Fruit fly (Drosophila melanogaster): ENCODE measurements around the gene CG5567.

The CG5567 gene

DNA sequence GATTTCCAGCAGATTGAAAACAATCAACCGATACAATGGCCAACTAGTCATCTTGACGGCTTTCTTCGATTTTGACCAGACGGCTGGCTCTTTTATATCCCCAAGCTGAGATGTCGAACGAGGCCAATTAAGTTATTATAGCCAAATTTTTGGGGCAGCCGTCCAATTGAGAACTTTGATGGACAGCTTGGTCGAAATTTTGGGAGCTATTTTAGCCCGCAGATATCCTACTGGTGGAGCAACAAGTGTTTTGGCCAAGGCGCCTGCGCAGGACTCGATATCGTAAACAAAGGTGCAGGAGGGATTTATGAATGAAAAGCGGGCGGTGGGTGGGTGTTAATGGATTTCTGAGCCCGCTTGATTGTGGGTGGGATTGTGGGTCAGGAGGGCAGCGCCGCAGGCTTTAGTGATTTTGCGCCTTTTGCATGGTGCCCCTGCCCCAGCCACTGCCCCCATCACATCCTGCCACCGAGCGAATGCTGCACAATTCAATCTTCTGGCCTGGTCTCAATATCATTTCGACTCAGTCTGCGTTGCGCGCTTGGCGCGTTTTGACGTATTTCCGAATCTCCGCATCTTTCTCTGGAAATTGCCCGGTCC, 20.5 kb downstream of the CG5567 start, which contains the start of the genes Ir75c and Grd (continued):
- TF ChIP-seq gem (tag; optimal IDR thresholded peaks at IDR 0.05) (no peak), MTF-1 (GFP tag; optimal IDR thresholded peaks at IDR 0.05; ENCODE audit: borderline replicate concordance) (no peak), CG10543 (GFP tag; optimal IDR thresholded peaks at IDR 0.05) (no peak), Elba2 (GFP tag; optimal IDR thresholded peaks at IDR 0.05) (no peak), CG4282 (GFP tag; optimal IDR thresholded peaks at IDR 0.05) (no peak), inv (GFP tag; IDR thresholded peaks at IDR 0.05; ENCODE audit: partially characterized antibody) (no peak), stc (GFP tag; IDR thresholded peaks at IDR 0.05) (no peak)

DNA sequence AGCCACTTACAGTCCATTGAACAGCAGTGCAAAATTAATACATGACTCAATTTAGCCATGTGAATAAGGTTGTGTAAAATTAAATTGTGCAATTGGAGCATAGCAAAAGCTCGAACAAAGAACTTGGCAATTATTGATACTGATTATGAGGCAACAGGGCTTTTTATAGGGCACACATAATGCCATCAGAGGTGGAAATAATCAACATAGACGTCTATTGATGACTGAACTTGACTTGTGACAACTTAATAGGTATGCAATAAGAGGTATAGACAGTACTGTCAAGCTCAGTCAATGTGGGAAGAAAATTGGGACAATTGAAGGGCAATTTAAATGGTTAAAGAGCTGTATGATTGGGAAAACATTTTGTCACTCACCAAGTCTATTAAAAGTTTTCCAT, 23.3 kb downstream of the CG5567 start, which contains the start of gene Ir75b:
Gene Ir75b, minus strand, starts transcription at position 101 of the 400 bp plus-strand sequence.
- TF ChIP-seq CG12391 (tag; optimal IDR thresholded peaks at IDR 0.05), result no peak
- no peak for TF ChIP-seq Tbp (GFP tag; optimal IDR thresholded peaks at IDR 0.05)
- no peak for TF ChIP-seq abd-A (tag; optimal IDR thresholded peaks at IDR 0.05)
- TF ChIP-seq Dp (GFP tag; optimal IDR thresholded peaks at IDR 0.05), result no peak
- no peak for TF ChIP-seq klu (GFP tag; IDR thresholded peaks at IDR 0.05)
- TF ChIP-seq CG3163 (GFP tag; optimal IDR thresholded peaks at IDR 0.05), result no peak
- no peak for TF ChIP-seq stwl (tag; optimal IDR thresholded peaks at IDR 0.05)
- no peak for TF ChIP-seq CG17612 (GFP tag; IDR thresholded peaks at IDR 0.05)
- TF ChIP-seq CG12219 (GFP tag; optimal IDR thresholded peaks at IDR 0.05), result no peak
- TF ChIP-seq Atf3 (GFP tag; optimal IDR thresholded peaks at IDR 0.05), result no peak
- TF ChIP-seq CG8765 (GFP tag; IDR thresholded peaks at IDR 0.05), result no peak
- TF ChIP-seq CG8089 (GFP tag; optimal IDR thresholded peaks at IDR 0.05), result no peak
- no peak for TF ChIP-seq ci (GFP tag; IDR thresholded peaks at IDR 0.05)
- no peak for TF ChIP-seq CG17568 (GFP tag; optimal IDR thresholded peaks at IDR 0.05)
- TF ChIP-seq CG31441 (GFP tag; IDR thresholded peaks at IDR 0.05), result no peak
- no peak for TF ChIP-seq Opbp (GFP tag; IDR thresholded peaks at IDR 0.05; ENCODE audit: partially characterized antibody)

- TF ChIP-seq seq (GFP tag; IDR thresholded peaks at IDR 0.05) (no peak), hkb (optimal IDR thresholded peaks at IDR 0.05) (no peak), hkb (GFP tag; IDR thresholded peaks at IDR 0.05) (no peak), CG42726 (GFP tag; IDR thresholded peaks at IDR 0.05; ENCODE audit: partially characterized antibody) (no peak), CG15479 (GFP tag; optimal IDR thresholded peaks at IDR 0.05) (no peak), Atf6 (GFP tag; IDR thresholded peaks at IDR 0.05) (no peak), CoRest (tag; optimal IDR thresholded peaks at IDR 0.05) (no peak), pzg (GFP tag; optimal IDR thresholded peaks at IDR 0.05) (no peak), ato (GFP tag; IDR thresholded peaks at IDR 0.05; ENCODE audit: partially characterized antibody) (no peak), CG12942 (GFP tag; optimal IDR thresholded peaks at IDR 0.05) (no peak)
These were observed 25.5 kb downstream of the CG5567 start, which contains the start of gene Ir75a for dm6 chr3L:17817821-17818220. Gene Ir75a (minus strand): TSS chr3L:17817921.

dm6 chr3L:17814036-17814435, 29.3 kb downstream of the CG5567 start, which contains the start of gene Cln3:
Gene Cln3 (minus strand): TSS chr3L:17814119.
- TF ChIP-seq cwo (GFP tag; optimal IDR thresholded peaks at IDR 0.05), result peak; percentile 16
- TF ChIP-seq CG12744 (GFP tag; optimal IDR thresholded peaks at IDR 0.05), result no peak
- TF ChIP-seq ase (GFP tag; IDR thresholded peaks at IDR 0.05), result no peak
- TF ChIP-seq Rfx (GFP tag; IDR thresholded peaks at IDR 0.05), result peak; percentile 16; the same call in 1 of the 2 replicates
- peak; percentile 20 for TF ChIP-seq CG18599 (GFP tag; optimal IDR thresholded peaks at IDR 0.05)
- peak; percentile 15 for TF ChIP-seq scrt (GFP tag; optimal IDR thresholded peaks at IDR 0.05)
- TF ChIP-seq Hey (tag; optimal IDR thresholded peaks at IDR 0.05), result peak; percentile 9
- TF ChIP-seq row (GFP tag; IDR thresholded peaks at IDR 0.05), result no peak
- TF ChIP-seq CG34376 (GFP tag; optimal IDR thresholded peaks at IDR 0.05), result peak; percentile 96
- peak; percentile 27 for TF ChIP-seq Hmr (GFP tag; optimal IDR thresholded peaks at IDR 0.05)
- TF ChIP-seq CG2678 (tag; optimal IDR thresholded peaks at IDR 0.05), result no peak
- no peak for TF ChIP-seq CG6854 (GFP tag; optimal IDR thresholded peaks at IDR 0.05)
- no peak for TF ChIP-seq z (GFP tag; IDR thresholded peaks at IDR 0.05)
- TF ChIP-seq GATAe (GFP tag; conservative IDR thresholded peaks at IDR 0.05), result peak; percentile 78
- TF ChIP-seq Hand (GFP tag; optimal IDR thresholded peaks at IDR 0.05), result peak; percentile 16
